Fruit fly (Drosophila melanogaster): ENCODE data around the gene SoxN.

DNA sequence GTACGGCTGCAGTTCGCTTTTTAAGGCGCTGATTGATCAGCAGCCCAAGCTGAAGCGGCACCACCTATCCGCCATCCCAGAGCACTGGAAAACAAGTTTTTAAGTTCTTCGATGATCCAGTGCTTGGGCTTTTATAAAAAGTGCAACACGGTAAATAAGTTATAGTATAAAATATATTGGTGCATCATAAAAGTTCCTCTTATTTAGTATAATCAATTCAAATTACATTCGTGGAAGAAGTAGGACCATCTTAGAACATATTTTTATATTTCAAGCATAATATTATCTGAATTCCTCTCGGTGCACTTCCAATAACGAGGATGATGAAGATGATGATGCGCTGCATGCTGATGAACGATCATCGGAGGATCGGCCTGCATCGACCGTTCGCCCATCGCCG, 30.0 kb downstream of the SoxN start:
- no peak for TF ChIP-seq pan (optimal IDR thresholded peaks at IDR 0.05)
- no peak for TF ChIP-seq usp (GFP tag; optimal IDR thresholded peaks at IDR 0.05)
- no peak for TF ChIP-seq psq (optimal IDR thresholded peaks at IDR 0.05)
- TF ChIP-seq CG8478 (optimal IDR thresholded peaks at IDR 0.05), result no peak
- TF ChIP-seq EcR (GFP tag; optimal IDR thresholded peaks at IDR 0.05), result no peak

Measured in whole organism.